Worm (Caenorhabditis elegans): ENCODE measurements around the gene C17H11.4.

Gene C17H11.4

DNA sequence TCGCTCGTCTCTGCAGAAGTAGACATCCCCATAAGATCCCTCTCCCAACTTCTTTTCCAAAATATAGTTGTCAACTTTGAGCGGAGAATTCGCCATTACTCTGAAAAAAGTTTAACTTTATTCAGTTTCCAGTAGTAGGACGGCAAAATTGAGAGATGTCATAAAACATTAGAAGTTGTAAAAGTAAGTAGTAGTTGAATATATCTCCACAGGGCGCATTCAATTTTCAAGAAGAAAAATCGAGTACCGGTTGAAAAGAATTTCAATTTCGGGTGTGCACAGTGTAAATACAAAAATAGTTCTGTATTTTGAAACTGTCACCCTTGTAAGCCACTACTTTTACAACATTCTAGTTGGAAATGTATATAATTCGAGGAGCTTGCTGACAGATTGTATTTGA, 30.8 kb downstream of the C17H11.4 start, which contains the start of gene F22F1.2:
TSS of gene F22F1.2 (minus strand) at position 101 of the 400 bp plus-strand sequence.
- no peak for TF ChIP-seq flt-1 (GFP tag; IDR thresholded peaks at IDR 0.05)
- TF ChIP-seq tbx-11 (GFP tag; IDR thresholded peaks at IDR 0.05) = no peak
- TF ChIP-seq ceh-36 (tag; optimal IDR thresholded peaks at IDR 0.05) = no peak

DNA sequence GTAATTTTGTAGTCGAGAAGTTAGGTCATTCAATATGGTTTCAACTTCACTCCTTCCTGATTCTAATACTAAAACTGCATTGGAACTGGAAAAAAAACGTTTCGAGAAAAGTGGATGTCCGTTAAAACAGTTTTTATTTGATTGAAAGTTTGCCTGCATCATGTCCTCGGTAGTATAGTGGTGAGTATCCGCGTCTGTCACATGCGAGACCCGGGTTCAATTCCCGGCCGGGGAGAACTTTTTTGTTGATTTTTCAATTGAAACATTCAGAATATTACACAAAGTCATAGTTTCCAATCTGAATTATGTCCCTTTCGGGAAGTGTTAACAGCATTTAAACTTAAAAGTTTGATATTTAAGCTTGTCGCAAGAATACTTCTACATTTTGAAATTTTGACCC, 32.4 kb downstream of the C17H11.4 start:
- TF ChIP-seq B0310.2 (tag; optimal IDR thresholded peaks at IDR 0.05) = no peak
- no peak for TF ChIP-seq sea-1 (GFP tag; conservative IDR thresholded peaks at IDR 0.05)
- TF ChIP-seq aly-1 (tag; optimal IDR thresholded peaks at IDR 0.05) = no peak
- TF ChIP-seq hmg-4 (GFP tag; optimal IDR thresholded peaks at IDR 0.05) = no peak
- TF ChIP-seq hmbx-1 (tag; optimal IDR thresholded peaks at IDR 0.05) = no peak

DNA sequence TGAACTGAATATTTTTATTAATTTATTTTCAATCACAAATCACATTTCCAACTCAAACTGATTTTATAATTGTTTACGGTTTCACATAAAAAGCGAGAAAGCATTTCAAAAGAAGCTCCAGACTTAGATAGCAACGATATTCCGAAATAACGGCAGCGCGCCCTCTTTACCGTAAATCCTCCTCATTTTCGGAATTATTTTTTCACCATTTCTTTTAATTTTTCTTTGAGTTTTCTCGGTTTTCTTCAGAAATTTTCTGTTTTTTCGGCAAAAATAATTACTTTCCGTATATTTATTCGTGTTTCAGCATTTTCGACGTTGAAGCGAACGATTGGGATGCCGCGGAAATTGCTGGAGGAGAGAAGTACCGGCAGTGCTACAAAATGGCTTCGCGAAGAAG, 34.0 kb downstream of the C17H11.4 start, which contains the start of gene C02B8.1:
TSS of gene C02B8.1 (plus strand) at position 301 of the 400 bp plus-strand sequence.
- TF ChIP-seq B0310.2 (tag; optimal IDR thresholded peaks at IDR 0.05) (no peak), pes-1 (GFP tag; IDR thresholded peaks at IDR 0.05) (no peak), sea-1 (GFP tag; conservative IDR thresholded peaks at IDR 0.05) (no peak), scrt-1 (GFP tag; IDR thresholded peaks at IDR 0.05) (no peak), tra-4 (tag; optimal IDR thresholded peaks at IDR 0.05) (no peak), tbx-37 (GFP tag; conservative IDR thresholded peaks at IDR 0.05) (no peak), ceh-36 (tag; optimal IDR thresholded peaks at IDR 0.05) (no peak), F13C5.2 (tag; optimal IDR thresholded peaks at IDR 0.05) (no peak), hnd-1 (tag; optimal IDR thresholded peaks at IDR 0.05) (no peak), hmg-4 (GFP tag; optimal IDR thresholded peaks at IDR 0.05) (no peak), hmbx-1 (tag; optimal IDR thresholded peaks at IDR 0.05) (no peak)

DNA sequence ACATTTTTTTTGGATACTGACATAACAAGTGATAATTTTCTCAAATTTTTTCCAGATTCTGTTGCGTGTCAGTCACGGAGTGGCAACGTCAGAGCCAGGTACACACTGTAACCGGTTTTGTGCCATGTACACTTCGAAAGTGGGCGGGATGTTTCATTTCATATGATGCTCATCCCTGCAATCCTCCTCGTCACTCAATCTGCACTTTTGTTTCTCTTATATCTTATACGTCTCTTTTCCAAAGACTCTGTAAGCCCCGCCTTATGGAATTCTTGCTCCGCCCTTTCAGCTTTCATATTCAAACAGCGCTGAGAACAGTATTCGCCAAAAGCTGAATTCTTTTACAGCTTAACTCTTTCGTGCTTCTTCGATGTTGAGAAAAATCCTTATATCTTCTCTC, 42.3 kb downstream of the C17H11.4 start, which contains the start of gene C02B8.3:
TSS of gene C02B8.3 (plus strand) at position 301 of the 400 bp plus-strand sequence.
- TF ChIP-seq hmbx-1 (tag; optimal IDR thresholded peaks at IDR 0.05) (no peak), ama-1 (optimal IDR thresholded peaks at IDR 0.05) (no peak), B0310.2 (tag; optimal IDR thresholded peaks at IDR 0.05) (no peak), aly-1 (tag; optimal IDR thresholded peaks at IDR 0.05) (no peak), F13C5.2 (tag; optimal IDR thresholded peaks at IDR 0.05) (no peak), tbx-11 (GFP tag; IDR thresholded peaks at IDR 0.05) (no peak), ceh-36 (tag; optimal IDR thresholded peaks at IDR 0.05) (no peak), tbx-37 (GFP tag; conservative IDR thresholded peaks at IDR 0.05) (no peak), scrt-1 (GFP tag; IDR thresholded peaks at IDR 0.05) (no peak), flt-1 (GFP tag; IDR thresholded peaks at IDR 0.05) (no peak), ets-7 (tag; optimal IDR thresholded peaks at IDR 0.05) (no peak), hnd-1 (tag; optimal IDR thresholded peaks at IDR 0.05) (no peak)

DNA sequence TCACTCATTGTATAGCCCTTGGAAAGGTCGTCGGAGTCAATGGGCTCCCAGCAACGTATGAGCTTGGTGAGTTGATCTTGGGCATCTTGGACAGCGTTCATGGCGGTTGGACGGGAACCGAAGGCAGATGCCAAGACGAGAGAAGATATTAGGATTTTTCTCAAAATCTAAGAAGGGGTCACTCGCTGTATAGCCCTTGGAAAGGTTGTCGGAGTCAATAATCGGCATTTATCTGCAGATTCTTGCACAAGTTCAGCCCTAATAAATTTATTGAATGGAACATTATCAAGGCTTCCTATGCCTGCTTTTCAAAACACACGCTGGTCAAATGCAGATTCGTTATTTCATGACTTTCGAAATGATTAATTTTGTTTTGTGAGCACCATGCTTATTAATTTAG, 43.7 kb downstream of the C17H11.4 start, which contains the start of gene C02B8.7:
TSS of gene C02B8.7 (minus strand) at position 101 of the 400 bp plus-strand sequence.
- TF ChIP-seq tra-4 (tag; optimal IDR thresholded peaks at IDR 0.05) (no peak), ama-1 (optimal IDR thresholded peaks at IDR 0.05) (no peak), hnd-1 (tag; optimal IDR thresholded peaks at IDR 0.05) (no peak), B0310.2 (tag; optimal IDR thresholded peaks at IDR 0.05) (no peak), pes-1 (GFP tag; IDR thresholded peaks at IDR 0.05) (no peak), sea-1 (GFP tag; conservative IDR thresholded peaks at IDR 0.05) (no peak), tbx-11 (GFP tag; IDR thresholded peaks at IDR 0.05) (no peak), flt-1 (GFP tag; IDR thresholded peaks at IDR 0.05) (no peak), aly-1 (tag; optimal IDR thresholded peaks at IDR 0.05) (no peak), hmbx-1 (tag; optimal IDR thresholded peaks at IDR 0.05) (no peak), ceh-13 (GFP tag; optimal IDR thresholded peaks at IDR 0.05) (no peak), ets-7 (tag; optimal IDR thresholded peaks at IDR 0.05) (no peak), scrt-1 (GFP tag; IDR thresholded peaks at IDR 0.05) (no peak)

DNA sequence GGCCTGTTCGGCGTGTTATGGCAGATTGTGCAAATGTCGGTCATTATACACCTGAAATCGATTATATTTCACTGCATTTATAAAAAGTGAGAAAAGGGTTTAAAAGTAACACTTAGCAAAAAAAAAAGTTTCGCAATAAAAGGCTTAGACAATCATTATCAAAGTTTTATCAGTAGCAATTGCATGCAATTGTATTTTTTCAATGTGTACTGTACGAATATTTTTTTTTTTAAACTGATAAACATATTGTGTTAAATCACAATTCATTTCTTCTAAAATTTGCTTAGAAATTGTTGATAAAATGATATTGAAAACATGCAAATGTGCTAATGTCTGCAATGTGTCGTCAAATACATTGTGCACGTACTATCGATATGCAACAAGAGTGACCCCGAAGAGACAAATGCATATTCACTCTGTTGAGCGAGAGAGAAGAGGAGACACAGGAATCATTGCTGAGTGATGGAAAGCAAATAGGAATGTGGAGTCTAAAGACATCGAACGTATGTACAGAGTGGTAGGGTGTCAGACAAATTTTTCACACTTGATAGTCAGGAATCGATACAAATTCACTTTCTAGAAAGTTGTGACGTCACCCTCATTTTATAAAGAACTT, 45.1 kb downstream of the C17H11.4 start, which contains the start of gene C02B8.6:
TSS of gene C02B8.6 (minus strand) at position 51 of the 616 bp plus-strand sequence.
- TF ChIP-seq tbx-11 (GFP tag; IDR thresholded peaks at IDR 0.05) (no peak), ceh-36 (tag; optimal IDR thresholded peaks at IDR 0.05) (no peak), hmg-4 (GFP tag; optimal IDR thresholded peaks at IDR 0.05) (no peak), aly-1 (tag; optimal IDR thresholded peaks at IDR 0.05) (no peak), B0310.2 (tag; optimal IDR thresholded peaks at IDR 0.05) (no peak), F13C5.2 (tag; optimal IDR thresholded peaks at IDR 0.05) (no peak), hmbx-1 (tag; optimal IDR thresholded peaks at IDR 0.05) (no peak), hnd-1 (tag; optimal IDR thresholded peaks at IDR 0.05) (no peak), tra-4 (tag; optimal IDR thresholded peaks at IDR 0.05) (no peak)
